Fruit fly (Drosophila melanogaster) whole organism, embryonic: ENCODE data around the gene Mtp.

Experiments used
- ATbp ChIP-seq: fragments of 200-800 bp; sonication (Bioruptor generic); optimal IDR thresholded peaks from 2 replicates; lab custom pipeline; 2017; ENCODE audit warnings: missing biosample characterization, mild to moderate bottlenecking, missing genetic modification characterization, missing genetic modification reagents
- Adf1 ChIP-seq: fragments of 200-800 bp; sonication (Bioruptor generic); IDR thresholded peaks from 2 replicates; pipeline ENCODE4 v1.3.6; 2022; ENCODE audit warnings: missing biosample characterization, missing genetic modification characterization
- Asciz ChIP-seq: fragments of 200-800 bp; sonication (Bioruptor generic); optimal IDR thresholded peaks from 2 replicates; lab custom pipeline; 2017; ENCODE audit warnings: missing biosample characterization, mild to moderate bottlenecking, missing genetic modification characterization, missing genetic modification reagents
- B-H1 ChIP-seq: fragments of 200-800 bp; sonication (Bioruptor generic); IDR thresholded peaks from 3 replicates; pipeline ENCODE4 v1.3.6; 2022; ENCODE audit warnings: missing biosample characterization, missing genetic modification characterization
- Bgb ChIP-seq: fragments of 200-800 bp; sonication (Bioruptor generic); IDR thresholded peaks from 2 replicates; pipeline ENCODE4 v1.3.6; 2022; ENCODE audit warnings: missing biosample characterization, missing genetic modification characterization; ENCODE audit not compliant: partially characterized antibody
- BtbVII ChIP-seq: fragments of 200-800 bp; sonication (Bioruptor generic); optimal IDR thresholded peaks from 3 replicates; lab custom pipeline; 2017; ENCODE audit warnings: missing biosample characterization, mild to moderate bottlenecking, missing genetic modification characterization
- CG1024 ChIP-seq: fragments of 200-800 bp; sonication (Bioruptor generic); IDR thresholded peaks from 2 replicates; pipeline ENCODE4 v1.3.6; 2022; ENCODE audit warnings: missing biosample characterization, missing genetic modification characterization
- CG10267 ChIP-seq: fragments of 200-800 bp; sonication (Bioruptor generic); optimal IDR thresholded peaks from 2 replicates; lab custom pipeline; 2018; ENCODE audit warnings: missing biosample characterization, mild to moderate bottlenecking, missing genetic modification characterization, moderate library complexity
- CG10462 ChIP-seq: fragments of 200-800 bp; sonication (Bioruptor generic); optimal IDR thresholded peaks from 2 replicates; lab custom pipeline; 2016; ENCODE audit warnings: missing biosample characterization, missing genetic modification characterization
- CG10654 ChIP-seq: fragments of 200-800 bp; sonication (Bioruptor generic); optimal IDR thresholded peaks from 2 replicates; lab custom pipeline; 2016; ENCODE audit warnings: missing biosample characterization, missing genetic modification characterization
- CG11093 ChIP-seq: fragments of 200-800 bp; sonication (Bioruptor generic); IDR thresholded peaks from 3 replicates; pipeline ENCODE4 v1.3.6; 2022; ENCODE audit warnings: missing biosample characterization, missing genetic modification characterization
- CG11398 ChIP-seq: fragments of 200-800 bp; sonication (Bioruptor generic); optimal IDR thresholded peaks from 2 replicates; lab custom pipeline; 2016; ENCODE audit warnings: missing biosample characterization, missing genetic modification characterization
- CG13287 ChIP-seq: fragments of 200-800 bp; sonication (Bioruptor generic); IDR thresholded peaks from 2 replicates; pipeline ENCODE4 v1.3.6; 2022; ENCODE audit warnings: missing biosample characterization, missing genetic modification characterization; ENCODE audit not compliant: partially characterized antibody
- CG1529 ChIP-seq: fragments of 200-800 bp; sonication (Bioruptor generic); optimal IDR thresholded peaks from 3 replicates; lab custom pipeline; 2018; ENCODE audit warnings: missing biosample characterization, missing genetic modification characterization
- CG15696 ChIP-seq: fragments of 200-800 bp; sonication (Bioruptor generic); optimal IDR thresholded peaks from 2 replicates; lab custom pipeline; 2019; ENCODE audit warnings: missing biosample characterization, mild to moderate bottlenecking, missing genetic modification characterization, moderate library complexity
- CG18011 ChIP-seq: fragments of 200-800 bp; sonication (Bioruptor generic); optimal IDR thresholded peaks from 2 replicates; lab custom pipeline; 2017; ENCODE audit warnings: missing biosample characterization, missing genetic modification characterization, mild to moderate bottlenecking, moderate library complexity, missing genotype
- CG30431 ChIP-seq: fragments of 200-800 bp; sonication (Bioruptor generic); optimal IDR thresholded peaks from 2 replicates; lab custom pipeline; 2017; ENCODE audit warnings: missing biosample characterization, missing genetic modification characterization
- CG31365 ChIP-seq: fragments of 200-800 bp; sonication (Bioruptor generic); optimal IDR thresholded peaks from 2 replicates; lab custom pipeline; 2018; ENCODE audit warnings: missing biosample characterization, mild to moderate bottlenecking, missing genetic modification characterization
- CG33213 ChIP-seq: fragments of 200-800 bp; sonication (Bioruptor generic); optimal IDR thresholded peaks from 3 replicates; lab custom pipeline; 2016; ENCODE audit warnings: missing biosample characterization, missing genetic modification characterization
- CG34376 ChIP-seq: fragments of 200-800 bp; sonication (Bioruptor generic); optimal IDR thresholded peaks from 2 replicates; lab custom pipeline; 2018; ENCODE audit warnings: missing biosample characterization, mild to moderate bottlenecking, missing genetic modification characterization
- CG3838 ChIP-seq: fragments of 200-800 bp; sonication (Bioruptor generic); optimal IDR thresholded peaks from 3 replicates; lab custom pipeline; 2016; ENCODE audit warnings: missing biosample characterization, missing genetic modification characterization
- CG4820 ChIP-seq: fragments of 200-800 bp; sonication (Bioruptor generic); optimal IDR thresholded peaks from 3 replicates; lab custom pipeline; 2016; ENCODE audit warnings: missing biosample characterization, missing genetic modification characterization
- CG6765 ChIP-seq: fragments of 200-800 bp; sonication (Bioruptor generic); optimal IDR thresholded peaks from 3 replicates; lab custom pipeline; 2017; ENCODE audit warnings: missing biosample characterization, mild to moderate bottlenecking, missing genetic modification characterization
- CG6854 ChIP-seq: fragments of 200-800 bp; sonication (Bioruptor generic); optimal IDR thresholded peaks from 3 replicates; lab custom pipeline; 2017; ENCODE audit warnings: missing biosample characterization, mild to moderate bottlenecking, missing genetic modification characterization
- CG7556 ChIP-seq: fragments of 200-800 bp; sonication (Bioruptor generic); optimal IDR thresholded peaks from 2 replicates; lab custom pipeline; 2017; ENCODE audit warnings: missing biosample characterization, mild to moderate bottlenecking, missing genetic modification characterization
- CG7839 ChIP-seq: fragments of 200-800 bp; sonication (Bioruptor generic); optimal IDR thresholded peaks from 3 replicates; lab custom pipeline; 2018; ENCODE audit warnings: missing biosample characterization, mild to moderate bottlenecking, missing genetic modification characterization, moderate library complexity
- Dad ChIP-seq: fragments of 200-800 bp; sonication (Bioruptor generic); optimal IDR thresholded peaks from 3 replicates; lab custom pipeline; 2016; ENCODE audit warnings: missing biosample characterization, missing genetic modification characterization
- HmgD ChIP-seq: fragments of 200-800 bp; sonication (Bioruptor generic); optimal IDR thresholded peaks from 3 replicates; lab custom pipeline; 2016; ENCODE audit warnings: missing biosample characterization, missing genetic modification characterization
- Hmx ChIP-seq: fragments of 200-800 bp; sonication (Bioruptor generic); optimal IDR thresholded peaks from 2 replicates; lab custom pipeline; 2016; ENCODE audit warnings: missing biosample characterization, missing genetic modification characterization
- Hsf ChIP-seq: fragments of 200-800 bp; sonication (Bioruptor generic); optimal IDR thresholded peaks from 3 replicates; lab custom pipeline; 2016; ENCODE audit warnings: missing biosample characterization, missing genetic modification characterization
- Myb ChIP-seq: fragments of 200-800 bp; sonication (Bioruptor generic); optimal IDR thresholded peaks from 2 replicates; lab custom pipeline; 2016; ENCODE audit warnings: missing biosample characterization, missing genetic modification characterization
- NC2α ChIP-seq: fragments of 200-800 bp; sonication (Bioruptor generic); optimal IDR thresholded peaks from 2 replicates; lab custom pipeline; 2016; ENCODE audit warnings: missing biosample characterization, missing genetic modification characterization
- Opbp ChIP-seq: fragments of 200-800 bp; sonication (Bioruptor generic); IDR thresholded peaks from 3 replicates; pipeline ENCODE4 v1.3.6; 2022; ENCODE audit warnings: missing biosample characterization, missing genetic modification characterization; ENCODE audit not compliant: partially characterized antibody
- Six4 ChIP-seq: fragments of 200-800 bp; sonication (Bioruptor generic); optimal IDR thresholded peaks from 2 replicates; lab custom pipeline; 2016; ENCODE audit warnings: missing biosample characterization, missing genetic modification characterization
- Xbp1 ChIP-seq: fragments of 200-800 bp; sonication (Bioruptor generic); optimal IDR thresholded peaks from 3 replicates; lab custom pipeline; 2016; ENCODE audit warnings: missing biosample characterization, mild to moderate bottlenecking, missing genetic modification characterization
- btn ChIP-seq: fragments of 200-800 bp; sonication (Bioruptor generic); optimal IDR thresholded peaks from 2 replicates; lab custom pipeline; 2016; ENCODE audit warnings: missing biosample characterization, missing genetic modification characterization
- cwo ChIP-seq: fragments of 200-800 bp; sonication (Bioruptor generic); optimal IDR thresholded peaks from 3 replicates; lab custom pipeline; 2017; ENCODE audit warnings: missing biosample characterization, missing genetic modification characterization, mild to moderate bottlenecking, moderate library complexity, missing genetic modification reagents
- dm ChIP-seq: fragments of 200-800 bp; sonication (Bioruptor generic); optimal IDR thresholded peaks from 3 replicates; lab custom pipeline; 2016; ENCODE audit warnings: missing biosample characterization, missing genetic modification characterization
- grau ChIP-seq: fragments of 200-800 bp; optimal IDR thresholded peaks from 3 replicates; lab custom pipeline; 2019; ENCODE audit warnings: missing biosample characterization, mild to moderate bottlenecking, missing genetic modification characterization, moderate library complexity
- grn ChIP-seq: fragments of 200-800 bp; sonication (Bioruptor generic); optimal IDR thresholded peaks from 3 replicates; lab custom pipeline; 2017; ENCODE audit warnings: missing biosample characterization, missing genetic modification characterization
- ham ChIP-seq: fragments of 200-800 bp; sonication (Bioruptor generic); IDR thresholded peaks from 2 replicates; pipeline ENCODE4 v1.3.6; 2022; ENCODE audit warnings: missing biosample characterization, missing genetic modification characterization
- kah ChIP-seq: fragments of 200-800 bp; sonication (Bioruptor generic); optimal IDR thresholded peaks from 2 replicates; lab custom pipeline; 2018; ENCODE audit warnings: missing biosample characterization, mild to moderate bottlenecking, missing genetic modification characterization
- otp ChIP-seq: fragments of 200-800 bp; sonication (Bioruptor generic); IDR thresholded peaks from 3 replicates; pipeline ENCODE4, ENCODE4 v1.3.6; 2022; ENCODE audit warnings: missing biosample characterization, missing genetic modification characterization
- psq ChIP-seq: fragments of 200-800 bp; sonication (Bioruptor generic); optimal IDR thresholded peaks from 2 replicates; lab custom pipeline; 2017; ENCODE audit warnings: missing biosample characterization, missing genetic modification characterization
- ranshi ChIP-seq: fragments of 200-800 bp; sonication (Bioruptor generic); IDR thresholded peaks from 2 replicates; pipeline ENCODE4 v1.3.6; 2022; ENCODE audit warnings: missing biosample characterization, missing genetic modification characterization
- sisA ChIP-seq: fragments of 200-800 bp; sonication (Bioruptor generic); IDR thresholded peaks from 2 replicates; pipeline ENCODE4 v1.3.6; 2022; ENCODE audit warnings: missing biosample characterization, missing genetic modification characterization
- slp2 ChIP-seq: fragments of 200-800 bp; sonication (Bioruptor generic); optimal IDR thresholded peaks from 2 replicates; lab custom pipeline; 2016; ENCODE audit warnings: missing biosample characterization, missing genetic modification characterization
- tap ChIP-seq: fragments of 200-800 bp; optimal IDR thresholded peaks from 3 replicates; lab custom pipeline; 2019; ENCODE audit warnings: missing biosample characterization, mild to moderate bottlenecking, missing genetic modification characterization, moderate library complexity
- tio ChIP-seq: fragments of 200-800 bp; sonication (Bioruptor generic); optimal IDR thresholded peaks from 2 replicates; lab custom pipeline; 2017; ENCODE audit warnings: missing biosample characterization, missing genetic modification characterization, inconsistent platforms
- wek ChIP-seq: fragments of 200-800 bp; sonication (Bioruptor generic); optimal IDR thresholded peaks from 3 replicates; lab custom pipeline; 2018; ENCODE audit warnings: missing biosample characterization, mild to moderate bottlenecking, missing genetic modification characterization, moderate library complexity

Gene Mtp

dm6 chr2L:20950421-20951108 lies 27.9 kb upstream of the Mtp start (continued):
- peak; percentile 6 for TF ChIP-seq CG1529 (GFP tag; lab: Kevin White, UChicago)
- peak; percentile 74 for TF ChIP-seq sisA (GFP tag; lab: Robert Waterston, UW)
- no peak for TF ChIP-seq psq (GFP tag; lab: Kevin White, UChicago)
- 0 out of 2 replicates have a peak, but pooled peaks have one; percentile 20 for TF ChIP-seq Adf1 (GFP tag; lab: Robert Waterston, UW)
- no peak for TF ChIP-seq cwo (GFP tag; lab: Kevin White, UChicago)
- no peak for TF ChIP-seq CG30431 (GFP tag; lab: Kevin White, UChicago)
- TF ChIP-seq Dad: peak; percentile 39
- no peak for TF ChIP-seq CG3838
- TF ChIP-seq CG1024 (GFP tag; lab: Robert Waterston, UW): no peak
- no peak for TF ChIP-seq wek (GFP tag; lab: Kevin White, UChicago)
- TF ChIP-seq B-H1 (GFP tag; lab: Robert Waterston, UW): no peak
- TF ChIP-seq tio (GFP tag; lab: Kevin White, UChicago): peak; percentile 5
- no peak for TF ChIP-seq Opbp (GFP tag; lab: Robert Waterston, UW)
- TF ChIP-seq ham (GFP tag; lab: Robert Waterston, UW): no peak
- peak; percentile 24 for TF ChIP-seq btn (GFP tag; lab: Kevin White, UChicago)
- TF ChIP-seq ATbp (GFP tag; lab: Kevin White, UChicago): peak; percentile 71
- TF ChIP-seq CG18011: no peak
- peak; percentile 19 for TF ChIP-seq CG7556 (GFP tag; lab: Kevin White, UChicago)
- TF ChIP-seq otp: peak; percentile 71; the same call in 2 of the 3 replicates
- no peak for TF ChIP-seq CG6854
- TF ChIP-seq CG15696 (tag; lab: Kevin White, UChicago): no peak
- peak; percentile 30 for TF ChIP-seq slp2 (GFP tag; lab: Kevin White, UChicago)
- peak; percentile 69 for TF ChIP-seq CG7839 (tag; lab: Kevin White, UChicago)
- TF ChIP-seq ranshi (GFP tag; lab: Robert Waterston, UW): peak; percentile 65
- TF ChIP-seq Hsf (GFP tag; lab: Kevin White, UChicago): peak; percentile 55
- peak; percentile 34 for TF ChIP-seq CG33213
- no peak for TF ChIP-seq CG34376 (GFP tag; lab: Kevin White, UChicago)
- TF ChIP-seq CG13287 (GFP tag; lab: Robert Waterston, UW): no peak
- TF ChIP-seq Hmx (GFP tag; lab: Kevin White, UChicago): no peak
- peak; percentile 15 for TF ChIP-seq NC2α (GFP tag; lab: Kevin White, UChicago)
- no peak for TF ChIP-seq tap
- TF ChIP-seq grau (tag; lab: Kevin White, UChicago): peak; percentile 65
- TF ChIP-seq CG6765: no peak
- peak; percentile 27 for TF ChIP-seq Six4
- no peak for TF ChIP-seq Myb (GFP tag; lab: Kevin White, UChicago)
- peak; percentile 5 for TF ChIP-seq CG10267 (tag; lab: Kevin White, UChicago)
- TF ChIP-seq CG31365 (tag; lab: Kevin White, UChicago): no peak
- TF ChIP-seq dm (GFP tag; lab: Kevin White, UChicago): peak; percentile 22
- peak; percentile 69 for TF ChIP-seq Xbp1 (GFP tag; lab: Kevin White, UChicago)
- TF ChIP-seq Bgb (GFP tag; lab: Robert Waterston, UW): no peak
- TF ChIP-seq CG10462: no peak
- TF ChIP-seq BtbVII (GFP tag; lab: Kevin White, UChicago): no peak
- TF ChIP-seq Asciz (GFP tag; lab: Kevin White, UChicago): no peak
- peak; percentile 32; the same call in 1 of the 3 replicates for TF ChIP-seq CG11093 (GFP tag; lab: Robert Waterston, UW)
- no peak for TF ChIP-seq grn (GFP tag; lab: Kevin White, UChicago)
- no peak for TF ChIP-seq CG10654 (GFP tag; lab: Kevin White, UChicago)
- peak; percentile 19 for TF ChIP-seq CG11398 (GFP tag; lab: Kevin White, UChicago)
- peak; percentile 60 for TF ChIP-seq CG4820 (GFP tag; lab: Kevin White, UChicago)
- no peak for TF ChIP-seq kah
- TF ChIP-seq HmgD (GFP tag; lab: Kevin White, UChicago): no peak
